Worm (Caenorhabditis elegans) whole organism, midembryonic: ENCODE measurements around the gene F19G12.3.

Experiments used
- T22C8.4 ChIP-seq: fragments of 200-800 bp; sonication (Bioruptor generic); IDR thresholded peaks from 2 replicates; pipeline ENCODE4 v1.3.6; 2022; ENCODE audit warnings: missing genetic modification characterization, missing compliant biosample characterization
- cog-1 ChIP-seq: sonication (generic microtip); optimal IDR thresholded peaks from 2 replicates; lab custom pipeline; 2016; ENCODE audit warnings: missing genetic modification characterization, missing compliant biosample characterization
- flt-1 ChIP-seq: fragments of 200-800 bp; sonication (Bioruptor generic); IDR thresholded peaks from 2 replicates; pipeline ENCODE4 v1.3.6; 2022; ENCODE audit warnings: missing genetic modification characterization, missing compliant biosample characterization
- med-1 ChIP-seq: sonication (generic microtip); optimal IDR thresholded peaks from 2 replicates; lab custom pipeline; 2017; ENCODE audit warnings: missing genetic modification characterization, mild to moderate bottlenecking, missing compliant biosample characterization, antibody characterized with exemption, missing genetic modification reagents; ENCODE audit not compliant: insufficient read depth
- ref-1 ChIP-seq: fragments of 200-800 bp; sonication (Bioruptor generic); conservative IDR thresholded peaks from 2 replicates; pipeline ENCODE4 v1.3.6; 2022; ENCODE audit warnings: missing genetic modification reagents, missing genetic modification characterization, missing compliant biosample characterization
- tab-1 ChIP-seq: fragments of 200-800 bp; sonication (Bioruptor generic); IDR thresholded peaks from 2 replicates; pipeline ENCODE4 v1.3.6; 2022; ENCODE audit warnings: missing genetic modification characterization, missing compliant biosample characterization
- ztf-23 ChIP-seq: fragments of 200-800 bp; sonication (Bioruptor generic); IDR thresholded peaks from 2 replicates; pipeline ENCODE4 v1.3.6; 2022; ENCODE audit warnings: missing genetic modification reagents, missing genetic modification characterization, missing compliant biosample characterization
- ztf-29 ChIP-seq: fragments of 200-800 bp; sonication (Bioruptor generic); IDR thresholded peaks from 2 replicates; pipeline ENCODE4 v1.3.6; 2022; ENCODE audit warnings: missing genetic modification reagents, missing genetic modification characterization, missing compliant biosample characterization

- TF ChIP-seq ztf-23 (GFP tag; lab: Robert Waterston, UW) (no peak), ref-1 (GFP tag; lab: Robert Waterston, UW) (no peak), flt-1 (GFP tag; lab: Robert Waterston, UW) (no peak), T22C8.4 (no peak), cog-1 (tag; lab: Kevin White, UChicago) (no peak), med-1 (GFP tag; lab: Kevin White, UChicago) (no peak), tab-1 (no peak), ztf-29 (GFP tag; lab: Robert Waterston, UW) (no peak)
Measured at ce11 chrX:1401259-1401658, 23.4 kb upstream of the F19G12.3 start, which contains the start of gene ZK402.5.
